Fruit fly (Drosophila melanogaster) whole organism, embryonic: ENCODE data around the gene CG12182.

Source experiments
- Bgb ChIP-seq: fragments of 200-800 bp; sonication (Bioruptor generic); IDR thresholded peaks from 2 replicates; pipeline ENCODE4 v1.3.6; 2022; ENCODE audit warnings: missing biosample characterization, missing genetic modification characterization; ENCODE audit not compliant: partially characterized antibody
- C15 ChIP-seq: fragments of 200-800 bp; sonication (Bioruptor generic); IDR thresholded peaks from 3 replicates; pipeline ENCODE4 v1.3.6; 2022; ENCODE audit warnings: missing biosample characterization, missing genetic modification characterization
- CG10209 ChIP-seq: fragments of 200-800 bp; sonication (Bioruptor generic); optimal IDR thresholded peaks from 3 replicates; lab custom pipeline; 2017; ENCODE audit warnings: missing biosample characterization, mild to moderate bottlenecking, missing genetic modification characterization, missing genetic modification reagents
- CG11093 ChIP-seq: fragments of 200-800 bp; sonication (Bioruptor generic); IDR thresholded peaks from 3 replicates; pipeline ENCODE4 v1.3.6; 2022; ENCODE audit warnings: missing biosample characterization, missing genetic modification characterization
- CG11398 ChIP-seq: fragments of 200-800 bp; sonication (Bioruptor generic); optimal IDR thresholded peaks from 2 replicates; lab custom pipeline; 2016; ENCODE audit warnings: missing biosample characterization, missing genetic modification characterization
- CG12299 ChIP-seq: fragments of 200-800 bp; sonication (Bioruptor generic); optimal IDR thresholded peaks from 2 replicates; lab custom pipeline; 2018; ENCODE audit warnings: missing biosample characterization, mild to moderate bottlenecking, missing genetic modification characterization
- CG14667 ChIP-seq: fragments of 200-800 bp; sonication (Bioruptor generic); IDR thresholded peaks from 2 replicates; pipeline ENCODE4 v1.3.6; 2022; ENCODE audit warnings: missing biosample characterization, missing genetic modification characterization
- CG16813 ChIP-seq: fragments of 200-800 bp; sonication (Bioruptor generic); IDR thresholded peaks from 3 replicates; pipeline ENCODE4 v1.3.6; 2022; ENCODE audit warnings: missing biosample characterization, missing genetic modification characterization; ENCODE audit not compliant: partially characterized antibody
- CG17385 ChIP-seq: fragments of 200-800 bp; sonication (Bioruptor generic); optimal IDR thresholded peaks from 3 replicates; lab custom pipeline; 2018; ENCODE audit warnings: missing biosample characterization, mild to moderate bottlenecking, missing genetic modification characterization
- CG17829 ChIP-seq: fragments of 200-800 bp; optimal IDR thresholded peaks from 2 replicates; lab custom pipeline; 2019; ENCODE audit warnings: missing biosample characterization, mild to moderate bottlenecking, missing genetic modification characterization, moderate library complexity
- CG2199 ChIP-seq: fragments of 200-800 bp; sonication (Bioruptor generic); IDR thresholded peaks from 3 replicates; pipeline ENCODE4 v1.3.6; 2022; ENCODE audit warnings: missing biosample characterization, missing genetic modification characterization
- CG31441 ChIP-seq: fragments of 200-800 bp; sonication (Bioruptor generic); IDR thresholded peaks from 2 replicates; pipeline ENCODE4 v1.3.6; 2022; ENCODE audit warnings: missing biosample characterization, missing genetic modification characterization
- CG3281 ChIP-seq: fragments of 200-800 bp; sonication (Bioruptor generic); optimal IDR thresholded peaks from 3 replicates; lab custom pipeline; 2017; ENCODE audit warnings: missing biosample characterization, mild to moderate bottlenecking, missing genetic modification characterization
- CG4707 ChIP-seq: fragments of 200-800 bp; sonication (Bioruptor generic); optimal IDR thresholded peaks from 2 replicates; lab custom pipeline; 2018; ENCODE audit warnings: missing biosample characterization, mild to moderate bottlenecking, missing genetic modification characterization, moderate library complexity
- CG7556 ChIP-seq: fragments of 200-800 bp; sonication (Bioruptor generic); optimal IDR thresholded peaks from 2 replicates; lab custom pipeline; 2017; ENCODE audit warnings: missing biosample characterization, mild to moderate bottlenecking, missing genetic modification characterization
- CG7745 ChIP-seq: fragments of 200-800 bp; sonication (Bioruptor generic); optimal IDR thresholded peaks from 2 replicates; lab custom pipeline; 2018; ENCODE audit warnings: missing biosample characterization, mild to moderate bottlenecking, missing genetic modification characterization, moderate library complexity
- CG7987 ChIP-seq: fragments of 200-800 bp; sonication (Bioruptor generic); optimal IDR thresholded peaks from 2 replicates; lab custom pipeline; 2018; ENCODE audit warnings: missing biosample characterization, mild to moderate bottlenecking, missing genetic modification characterization, moderate library complexity
- CG8359 ChIP-seq: fragments of 200-800 bp; sonication (Bioruptor generic); optimal IDR thresholded peaks from 2 replicates; lab custom pipeline; 2017; ENCODE audit warnings: missing biosample characterization, mild to moderate bottlenecking, missing genetic modification characterization, borderline replicate concordance
- Camta ChIP-seq: fragments of 200-800 bp; sonication (Bioruptor generic); optimal IDR thresholded peaks from 2 replicates; lab custom pipeline; 2016; ENCODE audit warnings: missing biosample characterization, missing genetic modification characterization
- Chrac-16 ChIP-seq: fragments of 200-800 bp; sonication (Bioruptor generic); optimal IDR thresholded peaks from 3 replicates; lab custom pipeline; 2016; ENCODE audit warnings: missing biosample characterization, missing genetic modification characterization
- CkIIα-i1 ChIP-seq: fragments of 200-800 bp; sonication (Bioruptor generic); IDR thresholded peaks from 2 replicates; pipeline ENCODE4 v1.3.6; 2022; ENCODE audit warnings: missing biosample characterization, missing genetic modification characterization
- Dad ChIP-seq: fragments of 200-800 bp; sonication (Bioruptor generic); optimal IDR thresholded peaks from 3 replicates; lab custom pipeline; 2016; ENCODE audit warnings: missing biosample characterization, missing genetic modification characterization
- Doc2 ChIP-seq: fragments of 200-800 bp; sonication (Bioruptor generic); IDR thresholded peaks from 2 replicates; pipeline ENCODE4 v1.3.6; 2022; ENCODE audit warnings: missing biosample characterization, missing genetic modification characterization
- Elba2 ChIP-seq: fragments of 200-800 bp; sonication (Bioruptor generic); optimal IDR thresholded peaks from 3 replicates; lab custom pipeline; 2016; ENCODE audit warnings: missing biosample characterization, missing genetic modification characterization
- HLH54F ChIP-seq: fragments of 200-800 bp; sonication (Bioruptor generic); optimal IDR thresholded peaks from 3 replicates; lab custom pipeline; 2016; ENCODE audit warnings: missing biosample characterization, missing genetic modification characterization
- MESR4 ChIP-seq: fragments of 200-800 bp; sonication (Bioruptor generic); optimal IDR thresholded peaks from 2 replicates; lab custom pipeline; 2018; ENCODE audit warnings: missing biosample characterization, mild to moderate bottlenecking, missing genetic modification characterization, moderate library complexity
- Med ChIP-seq: fragments of 200-800 bp; sonication (Bioruptor generic); peaks from one replicate; lab custom pipeline; 2016; ENCODE audit warnings: missing biosample characterization, missing genetic modification characterization, mild to moderate bottlenecking, inconsistent platforms, moderate library complexity
- Mes4 ChIP-seq: fragments of 200-800 bp; sonication (Bioruptor generic); optimal IDR thresholded peaks from 2 replicates; lab custom pipeline; 2016; ENCODE audit warnings: missing biosample characterization, missing genetic modification characterization
- YL-1 ChIP-seq: fragments of 200-800 bp; sonication (Bioruptor generic); optimal IDR thresholded peaks from 3 replicates; lab custom pipeline; 2017; ENCODE audit warnings: missing biosample characterization, mild to moderate bottlenecking, missing genetic modification characterization
- bab2 ChIP-seq: fragments of 200-800 bp; sonication (Bioruptor generic); optimal IDR thresholded peaks from 2 replicates; lab custom pipeline; 2016; ENCODE audit warnings: missing biosample characterization, missing genetic modification characterization
- dmrt99B ChIP-seq: fragments of 200-800 bp; sonication (Bioruptor generic); optimal IDR thresholded peaks from 2 replicates; lab custom pipeline; 2018; ENCODE audit warnings: missing biosample characterization, mild to moderate bottlenecking, missing genetic modification characterization, moderate library complexity
- ems ChIP-seq: fragments of 200-800 bp; sonication (Bioruptor generic); optimal IDR thresholded peaks from 3 replicates; lab custom pipeline; 2016; ENCODE audit warnings: missing biosample characterization, missing genetic modification characterization
- gro ChIP-seq: fragments of 200-800 bp; sonication (Bioruptor generic); optimal IDR thresholded peaks from 2 replicates; lab custom pipeline; 2016; ENCODE audit warnings: missing biosample characterization, missing genetic modification characterization
- h ChIP-seq: fragments of >200 bp; optimal IDR thresholded peaks from 2 replicates; lab custom pipeline; 2017
- jumu ChIP-seq: fragments of 200-800 bp; sonication (Bioruptor generic); optimal IDR thresholded peaks from 3 replicates; lab custom pipeline; 2016; ENCODE audit warnings: missing biosample characterization, missing genetic modification characterization
- lola ChIP-seq, 3 experiments: fragments of >200 bp in 2 of 3; fragments of 200-800 bp in 1 of 3; sonication (Bioruptor generic) in 1 of 3; optimal IDR thresholded peaks; 2 replicates each; lab custom pipeline; 2017 to 2019; ENCODE audit warnings: missing biosample characterization in 3 of 3, missing genetic modification characterization in 3 of 3, mild to moderate bottlenecking in 1 of 3, moderate library complexity in 1 of 3
- maf-S ChIP-seq: fragments of 200-800 bp; sonication (Bioruptor generic); optimal IDR thresholded peaks from 2 replicates; lab custom pipeline; 2016; ENCODE audit warnings: missing biosample characterization, missing genetic modification characterization
- pho ChIP-seq: fragments of 200-800 bp; sonication (Bioruptor generic); optimal IDR thresholded peaks from 2 replicates; lab custom pipeline; 2016; ENCODE audit warnings: missing biosample characterization, missing genetic modification characterization
- seq ChIP-seq: fragments of 200-800 bp; sonication (Bioruptor generic); IDR thresholded peaks from 2 replicates; pipeline ENCODE4 v1.3.6; 2022; ENCODE audit warnings: missing biosample characterization, missing genetic modification characterization
- shn ChIP-seq: fragments of 200-800 bp; sonication (Bioruptor generic); optimal IDR thresholded peaks from 3 replicates; lab custom pipeline; 2016; ENCODE audit warnings: missing biosample characterization, missing genetic modification characterization
- sim ChIP-seq: fragments of 200-800 bp; sonication (Bioruptor generic); IDR thresholded peaks from 2 replicates; pipeline ENCODE4 v1.3.6; 2022; ENCODE audit warnings: missing biosample characterization, missing genetic modification characterization
- slou ChIP-seq: fragments of 200-800 bp; sonication (Bioruptor generic); optimal IDR thresholded peaks from 3 replicates; lab custom pipeline; 2016; ENCODE audit warnings: missing biosample characterization, missing genetic modification characterization
- ssp ChIP-seq: fragments of 200-800 bp; sonication (Bioruptor generic); IDR thresholded peaks from 2 replicates; pipeline ENCODE4 v1.3.6; 2022; ENCODE audit warnings: missing biosample characterization, missing genetic modification characterization
- sug ChIP-seq: fragments of 200-800 bp; optimal IDR thresholded peaks from 2 replicates; lab custom pipeline; 2019; ENCODE audit warnings: missing biosample characterization, mild to moderate bottlenecking, missing genetic modification characterization, moderate library complexity
- tin ChIP-seq: fragments of 200-800 bp; sonication (Bioruptor generic); optimal IDR thresholded peaks from 3 replicates; lab custom pipeline; 2016; ENCODE audit warnings: missing biosample characterization, missing genetic modification characterization
- tll ChIP-seq, 2 experiments: fragments of 200-800 bp in 1 of 2; fragments of >200 bp in 1 of 2; sonication (Bioruptor generic) in 1 of 2; optimal IDR thresholded peaks; 2 replicates each; lab custom pipeline; 2017 to 2019; ENCODE audit warnings: missing biosample characterization in 2 of 2, missing genetic modification characterization in 2 of 2, mild to moderate bottlenecking in 1 of 2, moderate library complexity in 1 of 2
- tx ChIP-seq: fragments of 200-800 bp; sonication (Bioruptor generic); optimal IDR thresholded peaks from 2 replicates; lab custom pipeline; 2016; ENCODE audit warnings: missing biosample characterization, missing genetic modification characterization
- vvl ChIP-seq: fragments of 200-800 bp; sonication (Bioruptor generic); IDR thresholded peaks from 2 replicates; pipeline ENCODE4 v1.3.6; 2022; ENCODE audit warnings: missing biosample characterization, missing genetic modification characterization
- zf30C ChIP-seq: fragments of 200-800 bp; sonication (Bioruptor generic); optimal IDR thresholded peaks from 3 replicates; lab custom pipeline; 2018; ENCODE audit warnings: missing biosample characterization, mild to moderate bottlenecking, missing genetic modification characterization

Gene CG12182

DNA sequence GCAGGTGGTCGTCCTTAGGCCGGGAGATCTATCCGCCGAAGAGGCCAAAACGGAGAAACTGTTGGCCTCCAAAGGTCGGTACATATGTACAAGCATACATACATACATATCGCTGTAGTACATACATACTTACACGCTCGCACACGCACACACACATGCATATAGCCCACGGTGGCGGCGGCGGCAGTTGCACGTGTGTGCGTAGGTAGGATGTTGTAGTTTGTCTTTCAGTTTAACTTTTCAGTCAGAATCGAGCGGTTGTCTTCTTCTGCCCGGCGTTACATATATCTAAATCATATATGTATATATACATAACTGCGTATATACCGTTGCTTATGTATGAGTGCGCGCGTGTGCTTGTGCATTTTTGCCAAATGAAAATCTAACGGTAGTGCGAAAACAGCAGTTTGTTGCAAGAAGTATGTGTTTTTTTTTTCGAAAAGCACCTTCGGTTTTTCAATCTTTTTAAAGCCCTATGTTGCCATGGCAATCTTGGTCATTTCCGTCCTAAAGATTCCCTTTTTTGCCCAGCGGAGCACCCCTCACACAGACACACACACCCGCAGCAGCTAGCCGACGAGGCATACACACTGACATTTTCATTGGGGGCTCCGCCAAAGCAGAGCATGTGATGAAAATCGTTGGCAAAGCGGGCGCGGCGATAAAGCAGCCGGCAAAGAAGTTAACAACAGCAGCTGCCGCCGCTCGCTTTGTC lies 32.8 kb upstream of the CG12182 start (continued):
- TF ChIP-seq CG2199 (GFP tag; lab: Robert Waterston, UW) (0 out of 3 replicates have a peak, but pooled peaks have one; percentile 20), CG31441 (no peak), CG10209 (GFP tag; lab: Kevin White, UChicago) (no peak), MESR4 (peak; percentile 94), lola (GFP tag; optimal IDR thresholded peaks at IDR 0.05; lab: Kevin White, UChicago) (peak in 1 of 3 experiments; percentile 62), CG3281 (GFP tag; lab: Kevin White, UChicago) (no peak), CG17385 (peak; percentile 43), jumu (peak; percentile 1)

DNA sequence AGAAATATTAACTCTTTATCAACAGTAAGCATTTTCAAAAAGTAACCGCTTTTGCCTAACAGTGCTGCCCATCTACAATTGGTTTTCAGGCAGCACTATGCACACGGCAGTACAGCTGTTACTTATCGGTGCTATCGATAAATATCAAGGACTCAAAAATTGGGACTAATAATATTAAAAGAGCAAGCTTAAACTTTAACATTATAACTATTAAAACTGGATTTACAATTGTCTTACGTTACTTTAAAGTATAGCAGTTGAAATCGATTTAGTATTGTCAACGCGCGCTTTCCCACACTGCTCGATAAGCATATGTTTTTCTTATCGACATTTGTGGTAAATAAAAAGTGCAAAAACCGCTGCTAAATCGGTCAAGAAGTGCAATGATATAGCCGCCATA lies 32.0 kb upstream of the CG12182 start, which contains the start of the genes CG42245 and MEP-1:
Gene CG42245 (plus strand): TSS at position 310 of the 400 bp plus-strand sequence.
Gene MEP-1 (plus strand): TSS at position 310 of the 400 bp plus-strand sequence.
- TF ChIP-seq zf30C, result no peak
- TF ChIP-seq CG17829 (tag; lab: Kevin White, UChicago), result peak; percentile 59
- peak; percentile 51 for TF ChIP-seq Elba2 (GFP tag; lab: Kevin White, UChicago)
- TF ChIP-seq vvl (GFP tag; lab: Robert Waterston, UW), result peak; percentile 68; the same call in 1 of the 2 replicates
- no peak for TF ChIP-seq C15 (GFP tag; lab: Robert Waterston, UW)
- no peak for TF ChIP-seq Doc2 (GFP tag; lab: Robert Waterston, UW)
- peak; percentile 69 for TF ChIP-seq Bgb
- peak; percentile 11 for TF ChIP-seq CG7556 (GFP tag; lab: Kevin White, UChicago)
- no peak for TF ChIP-seq CG8359 (GFP tag; lab: Kevin White, UChicago)
- TF ChIP-seq CG11093 (GFP tag; lab: Robert Waterston, UW), result no peak
- TF ChIP-seq sug (tag; lab: Kevin White, UChicago), result peak; percentile 42
- TF ChIP-seq slou (GFP tag; lab: Kevin White, UChicago), result no peak
- TF ChIP-seq YL-1 (GFP tag; lab: Kevin White, UChicago), result peak; percentile 37
- TF ChIP-seq CG7745 (tag; lab: Kevin White, UChicago), result no peak
- TF ChIP-seq tx (GFP tag; lab: Kevin White, UChicago), result peak; percentile 25
- no peak for TF ChIP-seq CG7987
- TF ChIP-seq h, result no peak
- TF ChIP-seq Med (GFP tag; lab: Kevin White, UChicago), result peak; percentile 96
- peak; percentile 10 for TF ChIP-seq CG12299 (tag; lab: Kevin White, UChicago)
- TF ChIP-seq maf-S (GFP tag; lab: Kevin White, UChicago), result peak; percentile 32
- TF ChIP-seq Camta (GFP tag; lab: Kevin White, UChicago), result peak; percentile 33
- TF ChIP-seq bab2 (GFP tag; lab: Kevin White, UChicago), result peak; percentile 48
- TF ChIP-seq HLH54F, result peak; percentile 58
- peak; percentile 60 for TF ChIP-seq tin (GFP tag; lab: Kevin White, UChicago)
- peak; percentile 8; the same call in 1 of the 2 replicates for TF ChIP-seq seq (GFP tag; lab: Robert Waterston, UW)
- peak; percentile 37 for TF ChIP-seq CG11398
- no peak for TF ChIP-seq sim (GFP tag; lab: Robert Waterston, UW)
- TF ChIP-seq dmrt99B (tag; lab: Kevin White, UChicago), result peak; percentile 3
- peak; percentile 30 for TF ChIP-seq pho (GFP tag; lab: Kevin White, UChicago)
- peak; percentile 49 for TF ChIP-seq Mes4 (GFP tag; lab: Kevin White, UChicago)
- TF ChIP-seq Chrac-16, result peak; percentile 34
- TF ChIP-seq shn (GFP tag; lab: Kevin White, UChicago), result peak; percentile 25
- TF ChIP-seq ssp (GFP tag; lab: Robert Waterston, UW), result no peak
- TF ChIP-seq CkIIα-i1, result no peak
- TF ChIP-seq Dad (GFP tag; lab: Kevin White, UChicago), result peak; percentile 57
- no peak for TF ChIP-seq CG14667
- TF ChIP-seq tll (GFP tag; optimal IDR thresholded peaks at IDR 0.05; lab: Kevin White, UChicago), result no peak
- peak; percentile 40 for TF ChIP-seq ems (GFP tag; lab: Kevin White, UChicago)
- no peak for TF ChIP-seq CG4707 (GFP tag; lab: Kevin White, UChicago)
- peak; percentile 62 for TF ChIP-seq CG16813 (GFP tag; lab: Robert Waterston, UW)
- TF ChIP-seq gro (GFP tag; lab: Kevin White, UChicago), result peak; percentile 48
